Fruit fly (Drosophila melanogaster): ENCODE data around the gene amx.

Gene amx

DNA sequence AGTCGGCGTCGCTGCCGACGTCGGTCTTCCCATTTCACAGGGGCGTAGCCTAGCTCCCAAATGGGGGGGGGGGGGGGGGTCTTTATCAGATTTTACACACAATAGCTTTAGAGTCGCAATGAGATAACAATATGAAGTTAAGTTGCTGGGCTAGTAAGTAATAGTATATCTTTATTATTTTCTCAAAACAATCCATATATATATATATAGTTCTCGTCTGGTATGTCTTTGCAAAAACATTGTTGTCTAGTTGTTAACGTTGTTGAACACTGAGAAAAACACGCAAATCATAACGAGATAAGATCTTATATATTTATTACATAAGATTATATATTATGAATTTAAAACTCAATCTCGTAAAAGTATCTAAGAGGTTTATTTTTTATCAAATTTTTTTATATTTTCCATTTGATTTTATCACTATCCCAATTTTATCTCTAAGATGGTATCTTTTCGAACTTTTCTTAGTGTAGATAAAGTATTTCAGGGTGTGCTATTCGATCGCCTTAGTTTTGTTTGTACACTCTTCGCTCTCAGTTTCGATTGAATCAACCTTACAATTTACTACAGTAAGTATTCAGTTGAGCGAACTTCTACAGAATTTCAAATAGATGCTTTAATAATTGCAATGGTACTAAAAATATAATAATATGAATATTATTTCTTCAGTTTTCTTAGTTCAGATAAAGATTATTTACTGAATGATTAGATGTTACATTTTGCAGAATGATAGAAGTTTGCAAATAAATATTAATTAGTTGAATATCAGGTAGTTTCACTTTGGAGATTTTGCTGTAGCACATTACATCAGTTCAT is 45.1 kb downstream of the amx start (continued):
- TF ChIP-seq Chrac-16 (GFP tag; optimal IDR thresholded peaks at IDR 0.05) (peak; percentile 40), salm (tag; optimal IDR thresholded peaks at IDR 0.05) (peak; percentile 10), ttk (GFP tag; IDR thresholded peaks at IDR 0.05) (peak; percentile 68), Drgx (GFP tag; IDR thresholded peaks at IDR 0.05) (peak; percentile 83), Poxn (GFP tag; IDR thresholded peaks at IDR 0.05) (peak; percentile 65; the same call in 1 of the 2 replicates), exex (tag; optimal IDR thresholded peaks at IDR 0.05) (peak; percentile 53), CG17612 (GFP tag; IDR thresholded peaks at IDR 0.05) (0 out of 2 replicates have a peak, but pooled peaks have one; percentile 49), Doc2 (GFP tag; IDR thresholded peaks at IDR 0.05) (peak; percentile 40; the same call in 1 of the 2 replicates), H15 (GFP tag; IDR thresholded peaks at IDR 0.05) (peak; percentile 70; the same call in 2 of the 3 replicates), chif (GFP tag; optimal IDR thresholded peaks at IDR 0.05) (peak in 1 of 2 experiments; percentile 8), B-H1 (GFP tag; IDR thresholded peaks at IDR 0.05) (peak; percentile 49), Hsf (GFP tag; optimal IDR thresholded peaks at IDR 0.05) (peak; percentile 8), chm (GFP tag; IDR thresholded peaks at IDR 0.05) (peak; percentile 58; the same call in 1 of the 2 replicates), CG2199 (GFP tag; IDR thresholded peaks at IDR 0.05) (no peak), CG4360 (GFP tag; IDR thresholded peaks at IDR 0.05) (no peak; the same call in 1 of the 2 replicates), lov (optimal IDR thresholded peaks at IDR 0.05) (no peak), lov (GFP tag; IDR thresholded peaks at IDR 0.05) (0 out of 3 replicates have a peak, but pooled peaks have one; percentile 42), ro (GFP tag; IDR thresholded peaks at IDR 0.05) (no peak), Myb (GFP tag; optimal IDR thresholded peaks at IDR 0.05) (peak; percentile 28), Hand (GFP tag; optimal IDR thresholded peaks at IDR 0.05) (peak; percentile 72), vvl (GFP tag; IDR thresholded peaks at IDR 0.05) (peak; percentile 82), Atf3 (GFP tag; optimal IDR thresholded peaks at IDR 0.05) (no peak), CG15601 (tag; optimal IDR thresholded peaks at IDR 0.05) (peak; percentile 96), CG15696 (tag; optimal IDR thresholded peaks at IDR 0.05) (peak; percentile 34), bsh (GFP tag; optimal IDR thresholded peaks at IDR 0.05) (peak in 1 of 2 experiments; percentile 39), Lhr (GFP tag; optimal IDR thresholded peaks at IDR 0.05) (no peak), CG1603 (tag; optimal IDR thresholded peaks at IDR 0.05) (peak; percentile 17), CG14441 (GFP tag; IDR thresholded peaks at IDR 0.05) (peak; percentile 86), CG4328 (GFP tag; optimal IDR thresholded peaks at IDR 0.05) (peak; percentile 43), Bdp1 (GFP tag; optimal IDR thresholded peaks at IDR 0.05) (peak; percentile 31), CG31224 (GFP tag; IDR thresholded peaks at IDR 0.05) (peak; percentile 89), da (GFP tag; optimal IDR thresholded peaks at IDR 0.05) (no peak), CG12155 (GFP tag; optimal IDR thresholded peaks at IDR 0.05) (peak; percentile 19), esg (GFP tag; conservative IDR thresholded peaks at IDR 0.05) (peak; percentile 69), CG18262 (tag; optimal IDR thresholded peaks at IDR 0.05) (peak; percentile 64), pzg (GFP tag; optimal IDR thresholded peaks at IDR 0.05) (peak; percentile 13), CG3726 (GFP tag; IDR thresholded peaks at IDR 0.05) (no peak), CG10979 (tag; optimal IDR thresholded peaks at IDR 0.05) (peak; percentile 57), hkb (optimal IDR thresholded peaks at IDR 0.05) (no peak), hkb (GFP tag; IDR thresholded peaks at IDR 0.05) (peak; percentile 64), Jarid2 (GFP tag; optimal IDR thresholded peaks at IDR 0.05) (peak; percentile 47), sob (GFP tag; IDR thresholded peaks at IDR 0.05) (peak; percentile 84), Meics (GFP tag; optimal IDR thresholded peaks at IDR 0.05) (peak; percentile 93), sim (GFP tag; IDR thresholded peaks at IDR 0.05) (0 out of 2 replicates have a peak, but pooled peaks have one; percentile 22), h (optimal IDR thresholded peaks at IDR 0.05) (no peak), CG8281 (tag; optimal IDR thresholded peaks at IDR 0.05) (peak; percentile 35), Mes4 (GFP tag; optimal IDR thresholded peaks at IDR 0.05) (no peak), CG12299 (tag; optimal IDR thresholded peaks at IDR 0.05) (peak; percentile 55), jigr1 (GFP tag; IDR thresholded peaks at IDR 0.05) (no peak), CG4820 (GFP tag; optimal IDR thresholded peaks at IDR 0.05) (no peak)

All from whole organism, embryonic.